Fruit fly (Drosophila melanogaster): ENCODE data around the gene lqfR.

lqfR gene

DNA sequence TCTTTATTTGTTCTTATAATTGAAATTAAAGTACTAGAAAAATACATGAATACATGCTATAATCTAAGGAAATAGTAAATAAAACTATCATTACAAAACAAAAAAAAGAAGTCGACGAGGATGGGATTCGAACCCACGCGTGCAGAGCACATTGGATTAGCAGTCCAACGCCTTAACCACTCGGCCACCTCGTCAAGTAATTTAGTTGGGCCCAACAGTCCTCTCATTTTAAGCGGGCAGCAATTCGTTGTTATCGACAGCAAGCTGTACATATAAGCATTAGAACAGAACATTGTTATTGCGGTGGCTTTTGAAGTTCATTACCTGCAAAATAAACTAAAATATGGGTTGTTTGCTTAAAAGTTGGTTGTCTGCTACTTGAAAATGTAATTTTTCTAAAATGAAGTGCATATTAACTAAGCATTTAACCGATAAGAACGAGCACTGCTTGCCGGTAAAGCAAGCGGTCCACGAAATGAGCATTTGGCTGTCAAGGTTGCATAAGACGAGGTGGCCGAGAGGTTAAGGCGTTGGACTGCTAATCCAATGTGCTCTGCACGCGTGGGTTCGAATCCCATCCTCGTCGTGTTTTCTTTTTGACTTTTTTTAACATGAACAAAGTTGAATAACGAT is 13.9 kb upstream of the lqfR start:
- TF ChIP-seq Eip78C (GFP tag) (peak; percentile 69), CG32006 (GFP tag; optimal IDR thresholded peaks at IDR 0.05) (no peak), vri (GFP tag; optimal IDR thresholded peaks at IDR 0.05) (peak; percentile 93)

DNA sequence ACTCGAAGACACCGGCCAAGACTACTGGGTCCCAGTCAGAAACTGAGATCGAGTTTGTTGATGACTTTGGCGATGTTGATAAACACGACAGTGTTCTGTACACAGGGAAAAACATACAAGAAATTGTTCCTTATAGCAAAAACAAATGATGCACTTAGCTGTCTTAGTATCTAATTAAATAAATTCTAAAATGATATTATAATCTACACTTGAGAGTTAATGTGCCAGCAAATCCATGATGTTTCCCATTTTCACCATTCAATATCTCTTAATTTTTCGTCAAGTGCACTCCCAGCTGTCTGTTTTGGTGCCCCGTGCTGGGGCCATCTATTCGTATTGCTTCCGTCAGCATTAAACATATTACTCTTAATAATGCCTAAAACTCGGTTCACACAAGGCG is 10.9 kb upstream of the lqfR start:
- peak; percentile 62; the same call in 1 of the 2 replicates for TF ChIP-seq Gug (GFP tag; IDR thresholded peaks at IDR 0.05)
- TF ChIP-seq acj6 (GFP tag; optimal IDR thresholded peaks at IDR 0.05): peak; percentile 48
- no peak for TF ChIP-seq CG8632 (GFP tag; optimal IDR thresholded peaks at IDR 0.05)
- TF ChIP-seq CG11294 (GFP tag; IDR thresholded peaks at IDR 0.05): no peak
- TF ChIP-seq CG8119 (GFP tag; IDR thresholded peaks at IDR 0.05): peak; percentile 64
- no peak for TF ChIP-seq Eip78C (GFP tag)
- TF ChIP-seq eg (GFP tag; IDR thresholded peaks at IDR 0.05): peak; percentile 72
- no peak for TF ChIP-seq fkh (GFP tag; optimal IDR thresholded peaks at IDR 0.05)
- TF ChIP-seq Ets96B (tag; optimal IDR thresholded peaks at IDR 0.05): peak; percentile 38
- TF ChIP-seq Hr39 (GFP tag; optimal IDR thresholded peaks at IDR 0.05): no peak
- TF ChIP-seq CG10631 (GFP tag; optimal IDR thresholded peaks at IDR 0.05): peak; percentile 47
- TF ChIP-seq Lpt (GFP tag; optimal IDR thresholded peaks at IDR 0.05): peak; percentile 42
- peak; percentile 1 for TF ChIP-seq CG8319 (GFP tag; optimal IDR thresholded peaks at IDR 0.05)
- TF ChIP-seq dsx (GFP tag; optimal IDR thresholded peaks at IDR 0.05; ENCODE audit: poor library complexity, severe bottlenecking): peak; percentile 5
- no peak for TF ChIP-seq esn (GFP tag; optimal IDR thresholded peaks at IDR 0.05)
- no peak for TF ChIP-seq Sox102F (GFP tag; optimal IDR thresholded peaks at IDR 0.05)
- TF ChIP-seq topi (GFP tag; optimal IDR thresholded peaks at IDR 0.05): no peak
- peak; percentile 50 for TF ChIP-seq CG3032 (tag; optimal IDR thresholded peaks at IDR 0.05)
- TF ChIP-seq vri (GFP tag; optimal IDR thresholded peaks at IDR 0.05): no peak
- TF ChIP-seq CG11762 (GFP tag; optimal IDR thresholded peaks at IDR 0.05; ENCODE audit: insufficient read depth): peak; percentile 7
- TF ChIP-seq CG15336 (GFP tag; IDR thresholded peaks at IDR 0.05): peak; percentile 76
- peak; percentile 44 for TF ChIP-seq pdm3 (GFP tag; optimal IDR thresholded peaks at IDR 0.05)
- TF ChIP-seq achi (GFP tag; optimal IDR thresholded peaks at IDR 0.05): peak; percentile 44
- peak; percentile 53 for TF ChIP-seq CG4318 (GFP tag; optimal IDR thresholded peaks at IDR 0.05)
- peak; percentile 8 for TF ChIP-seq CG7368 (GFP tag; optimal IDR thresholded peaks at IDR 0.05)
- TF ChIP-seq salr (GFP tag; optimal IDR thresholded peaks at IDR 0.05): peak in 1 of 2 experiments; percentile 35
- TF ChIP-seq Sox15 (GFP tag; optimal IDR thresholded peaks at IDR 0.05): no peak
- no peak for TF ChIP-seq fd59A (GFP tag; optimal IDR thresholded peaks at IDR 0.05)
- TF ChIP-seq CG32006 (GFP tag; optimal IDR thresholded peaks at IDR 0.05): peak; percentile 76
- TF ChIP-seq CG11902 (GFP tag; optimal IDR thresholded peaks at IDR 0.05): no peak

DNA sequence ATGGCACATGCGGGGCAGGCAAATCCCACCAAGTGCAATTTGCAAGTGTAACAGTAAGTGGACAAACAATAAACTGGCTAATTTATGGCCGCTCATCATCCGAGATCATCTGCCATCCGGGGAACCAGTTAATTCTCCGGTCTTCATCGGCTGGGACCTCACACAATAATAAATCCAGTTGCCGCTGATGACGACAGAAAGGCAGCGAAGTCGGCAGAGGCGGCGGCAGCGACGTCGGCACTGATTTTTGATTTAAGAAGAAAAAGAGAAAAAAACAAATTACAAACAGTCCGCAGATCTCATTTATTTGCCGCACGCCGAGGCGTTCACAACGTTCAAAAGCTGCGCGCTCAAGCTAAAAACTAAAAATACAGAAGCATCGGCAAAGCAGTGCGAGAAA is 8.7 kb upstream of the lqfR start, which contains the start of gene CG13856:
CG13856 (plus strand) TSS at position 301 of the 400 bp plus-strand sequence.
- TF ChIP-seq CG8632 (GFP tag; optimal IDR thresholded peaks at IDR 0.05) (no peak), CG34406 (GFP tag; optimal IDR thresholded peaks at IDR 0.05) (no peak), OdsH (GFP tag; optimal IDR thresholded peaks at IDR 0.05) (no peak), vri (GFP tag; optimal IDR thresholded peaks at IDR 0.05) (no peak), Hr39 (GFP tag; optimal IDR thresholded peaks at IDR 0.05) (no peak), dac (GFP tag; optimal IDR thresholded peaks at IDR 0.05) (no peak), topi (GFP tag; optimal IDR thresholded peaks at IDR 0.05) (no peak), CG8319 (GFP tag; optimal IDR thresholded peaks at IDR 0.05) (no peak), CG11762 (GFP tag; optimal IDR thresholded peaks at IDR 0.05; ENCODE audit: insufficient read depth) (no peak), CG3032 (tag; optimal IDR thresholded peaks at IDR 0.05) (no peak), CG16779 (tag; optimal IDR thresholded peaks at IDR 0.05) (no peak), CG32006 (GFP tag; optimal IDR thresholded peaks at IDR 0.05) (no peak), CG6163 (GFP tag; IDR thresholded peaks at IDR 0.05) (no peak), CG9139 (GFP tag; optimal IDR thresholded peaks at IDR 0.05) (no peak), svp (GFP tag) (no peak)
